Worm (Caenorhabditis elegans) whole organism, young adult: ENCODE measurements around the gene T14A8.2.

Experiments
- B0019.2 ChIP-seq: fragments of 200-800 bp; sonication (Bioruptor generic); conservative IDR thresholded peaks from 2 replicates; pipeline ENCODE4 v1.3.6; 2022; ENCODE audit warnings: missing genetic modification reagents, missing genetic modification characterization, missing compliant biosample characterization
- T07F8.4 ChIP-seq: sonication (generic microtip); optimal IDR thresholded peaks from 2 replicates; lab custom pipeline; 2016; ENCODE audit warnings: mild to moderate bottlenecking, missing genetic modification characterization, moderate library complexity, missing compliant biosample characterization
- aptf-2 ChIP-seq: fragments of 200-800 bp; sonication (Bioruptor generic); conservative IDR thresholded peaks from 2 replicates; pipeline ENCODE4 v1.3.6; 2022; ENCODE audit warnings: missing genetic modification reagents, missing genetic modification characterization, missing compliant biosample characterization
- ceh-100 ChIP-seq: fragments of 200-800 bp; sonication (Bioruptor generic); IDR thresholded peaks from 2 replicates; pipeline ENCODE4 v1.3.6; 2022; ENCODE audit warnings: missing genetic modification reagents, missing genetic modification characterization, missing compliant biosample characterization
- egrh-3 ChIP-seq: fragments of 200-800 bp; sonication (Bioruptor generic); IDR thresholded peaks from 2 replicates; pipeline ENCODE4 v1.3.6; 2022; ENCODE audit warnings: missing genetic modification reagents, missing genetic modification characterization, missing compliant biosample characterization
- zfh-2 ChIP-seq: fragments of 200-800 bp; sonication (Bioruptor generic); conservative IDR thresholded peaks from 2 replicates; pipeline ENCODE4 v1.3.6; 2022; ENCODE audit warnings: missing genetic modification reagents, missing genetic modification characterization, missing compliant biosample characterization

DNA sequence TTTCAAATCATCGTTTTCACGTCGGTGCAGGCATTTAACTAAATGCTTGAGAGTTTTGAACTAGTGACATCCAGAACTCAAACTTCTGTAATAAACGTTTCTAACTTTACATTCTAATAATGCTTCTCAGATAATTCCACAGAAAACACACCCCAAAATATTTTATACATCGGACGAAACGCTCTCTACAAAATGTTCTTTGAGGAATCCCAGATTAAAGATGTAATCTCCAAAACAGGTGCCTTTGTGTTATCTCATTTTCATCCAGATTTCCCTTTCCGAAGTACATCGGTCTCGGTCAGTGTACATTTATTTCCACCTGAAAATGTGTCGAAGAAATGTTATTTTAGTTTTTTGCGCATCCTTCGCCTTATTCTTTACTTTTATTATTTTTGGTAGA lies 17.7 kb downstream of the T14A8.2 start, which contains the start of gene C33H5.2:
- TF ChIP-seq ceh-100 (GFP tag; lab: Robert Waterston, UW), result no peak
- no peak for TF ChIP-seq B0019.2
- no peak for TF ChIP-seq T07F8.4
- no peak for TF ChIP-seq aptf-2
- no peak for TF ChIP-seq zfh-2
- no peak for TF ChIP-seq egrh-3
